Fruit fly (Drosophila melanogaster): ENCODE results near the gene CG32462.

DNA sequence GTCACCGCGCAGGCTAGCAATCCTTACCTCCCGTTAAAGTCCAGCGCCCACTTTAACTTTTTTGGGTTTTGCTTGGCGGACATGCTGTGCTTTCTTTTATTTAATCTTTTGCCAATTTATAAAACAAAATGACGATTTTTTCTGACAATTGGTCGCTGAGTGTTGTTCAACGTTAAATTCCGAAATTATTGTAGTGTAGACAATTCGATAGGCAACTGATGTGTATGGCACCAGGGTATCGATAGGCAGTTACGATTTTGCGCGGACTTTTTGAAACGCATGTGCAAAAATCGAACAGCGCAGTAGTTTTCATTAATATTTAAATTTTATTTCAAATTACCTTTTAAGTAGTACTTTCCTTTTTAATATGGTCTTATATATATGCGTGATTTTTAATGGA lies 14.8 kb upstream of the CG32462 start, which contains the start of gene EMC4:
- TF ChIP-seq CG8478 (optimal IDR thresholded peaks at IDR 0.05) (no peak), CTCF (optimal IDR thresholded peaks at IDR 0.05) (no peak)
